Worm (Caenorhabditis elegans): ENCODE measurements around the gene scl-21.
A peak's percentile ranks its signal among the peaks of the same experiment; 100 is the strongest.

The scl-21 gene

ce11 chrV:19495587-19495986, at the start of gene scl-21:
Gene scl-21, minus strand, starts transcription at chrV:19495687.
- no peak for TF ChIP-seq daf-16 (GFP tag; optimal IDR thresholded peaks at IDR 0.05)
- no peak for TF ChIP-seq daf-16 (tag; optimal IDR thresholded peaks at IDR 0.05)
- TF ChIP-seq lir-3 (tag; optimal IDR thresholded peaks at IDR 0.05): no peak
- no peak for TF ChIP-seq mes-2 (tag; optimal IDR thresholded peaks at IDR 0.05; ENCODE audit: poor library complexity, severe bottlenecking)
- TF ChIP-seq cey-2 (tag; optimal IDR thresholded peaks at IDR 0.05; ENCODE audit: borderline replicate concordance, insufficient read depth): no peak
- TF ChIP-seq duxl-1 (tag; optimal IDR thresholded peaks at IDR 0.05; ENCODE audit: poor library complexity): no peak
- no peak for TF ChIP-seq aly-2 (tag; optimal IDR thresholded peaks at IDR 0.05)
- TF ChIP-seq pha-4 (GFP tag; IDR thresholded peaks at IDR 0.05): no peak
- TF ChIP-seq pha-4 (tag; optimal IDR thresholded peaks at IDR 0.05): no peak
- no peak for TF ChIP-seq hlh-30 (tag; optimal IDR thresholded peaks at IDR 0.05; ENCODE audit: insufficient read depth)
- no peak for TF ChIP-seq vab-7 (GFP tag; IDR thresholded peaks at IDR 0.05)
- TF ChIP-seq tra-1 (GFP tag; IDR thresholded peaks at IDR 0.05): no peak
- no peak for TF ChIP-seq arid-1 (GFP tag; conservative IDR thresholded peaks at IDR 0.05)
- no peak for TF ChIP-seq unc-130 (GFP tag; optimal IDR thresholded peaks at IDR 0.05)
- no peak for TF ChIP-seq ZK337.2 (GFP tag; IDR thresholded peaks at IDR 0.05)
- TF ChIP-seq zip-11 (GFP tag; IDR thresholded peaks at IDR 0.05): no peak
- TF ChIP-seq nhr-102 (tag; optimal IDR thresholded peaks at IDR 0.05): no peak
- TF ChIP-seq egl-43 (GFP tag; IDR thresholded peaks at IDR 0.05): no peak
- no peak for TF ChIP-seq lin-13 (GFP tag; optimal IDR thresholded peaks at IDR 0.05)
- no peak for TF ChIP-seq R02D3.7 (tag; optimal IDR thresholded peaks at IDR 0.05)
- no peak for TF ChIP-seq fkh-10 (GFP tag; optimal IDR thresholded peaks at IDR 0.05)

ce11 chrV:19545026-19545425, 49.5 kb upstream of the scl-21 start:
- TF ChIP-seq snpc-4 (tag; optimal IDR thresholded peaks at IDR 0.05): no peak
- peak; percentile 94 for TF ChIP-seq set-16 (GFP tag; IDR thresholded peaks at IDR 0.05)
- TF ChIP-seq ceh-28 (tag; optimal IDR thresholded peaks at IDR 0.05): no peak
- 0 out of 2 replicates have a peak, but pooled peaks have one; percentile 43 for TF ChIP-seq F26F4.8 (GFP tag; conservative IDR thresholded peaks at IDR 0.05)
- no peak for TF ChIP-seq snpc-1.2 (GFP tag; IDR thresholded peaks at IDR 0.05)

ce11 chrV:19543509-19543908, 48.0 kb upstream of the scl-21 start:
- no peak for TF ChIP-seq daf-12 (tag; optimal IDR thresholded peaks at IDR 0.05)
- TF ChIP-seq pqm-1 (tag; optimal IDR thresholded peaks at IDR 0.05): no peak
- no peak for TF ChIP-seq madf-5 (GFP tag; IDR thresholded peaks at IDR 0.05)
- TF ChIP-seq nhr-6 (tag; optimal IDR thresholded peaks at IDR 0.05): no peak
- no peak for TF ChIP-seq nhr-25 (tag; optimal IDR thresholded peaks at IDR 0.05; ENCODE audit: borderline replicate concordance, insufficient read depth)
- TF ChIP-seq vab-7 (GFP tag; IDR thresholded peaks at IDR 0.05): no peak
- no peak for TF ChIP-seq snpc-1.2 (GFP tag; IDR thresholded peaks at IDR 0.05)
- no peak for TF ChIP-seq lin-38 (GFP tag; IDR thresholded peaks at IDR 0.05)
- TF ChIP-seq hlh-11 (tag; optimal IDR thresholded peaks at IDR 0.05): no peak
- TF ChIP-seq R02D3.7 (tag; optimal IDR thresholded peaks at IDR 0.05): no peak
- TF ChIP-seq fkh-10 (GFP tag; optimal IDR thresholded peaks at IDR 0.05): no peak
- TF ChIP-seq ctbp-1 (GFP tag; IDR thresholded peaks at IDR 0.05): no peak
- no peak for TF ChIP-seq ces-1 (GFP tag; optimal IDR thresholded peaks at IDR 0.05)
- TF ChIP-seq fos-1 (tag; optimal IDR thresholded peaks at IDR 0.05): no peak
- no peak for TF ChIP-seq hif-1 (tag; optimal IDR thresholded peaks at IDR 0.05)

- TF ChIP-seq hlh-11 (tag; optimal IDR thresholded peaks at IDR 0.05): peak; percentile 21
- TF ChIP-seq pha-4 (GFP tag; IDR thresholded peaks at IDR 0.05): peak; percentile 43; the same call in 1 of the 2 replicates
- TF ChIP-seq pha-4 (tag; optimal IDR thresholded peaks at IDR 0.05): no peak
- TF ChIP-seq ceh-32 (tag; optimal IDR thresholded peaks at IDR 0.05; ENCODE audit: poor library complexity): no peak
- TF ChIP-seq set-16 (GFP tag; IDR thresholded peaks at IDR 0.05): peak; percentile 85
These were observed 45.4 kb upstream of the scl-21 start for ce11 chrV:19540916-19541315.
